Fruit fly (Drosophila melanogaster) whole organism: ENCODE measurements around the gene CG7920.

Experiments
- CG8478 ChIP-seq: fragments of >200 bp; optimal IDR thresholded peaks from 2 replicates; lab custom pipeline; 2018; ENCODE audit warnings: inconsistent platforms
- Dll ChIP-seq: fragments of >200 bp; optimal IDR thresholded peaks from 2 replicates; lab custom pipeline; 2017
- EcR ChIP-seq, 2 experiments: fragments of >200 bp; optimal IDR thresholded peaks; 2 replicates each; lab custom pipeline; 2017; ENCODE audit warnings: missing biosample characterization in 2 of 2, missing genetic modification characterization in 2 of 2, missing genetic modification reagents in 2 of 2
- pan ChIP-seq: fragments of >200 bp; optimal IDR thresholded peaks from 2 replicates; lab custom pipeline; 2017
- psq ChIP-seq: fragments of >200 bp; optimal IDR thresholded peaks from 2 replicates; lab custom pipeline; 2017
- usp ChIP-seq: fragments of >200 bp; optimal IDR thresholded peaks from 2 replicates; lab custom pipeline; 2017; ENCODE audit warnings: missing biosample characterization, missing genetic modification characterization, mixed read lengths

Gene CG7920

DNA sequence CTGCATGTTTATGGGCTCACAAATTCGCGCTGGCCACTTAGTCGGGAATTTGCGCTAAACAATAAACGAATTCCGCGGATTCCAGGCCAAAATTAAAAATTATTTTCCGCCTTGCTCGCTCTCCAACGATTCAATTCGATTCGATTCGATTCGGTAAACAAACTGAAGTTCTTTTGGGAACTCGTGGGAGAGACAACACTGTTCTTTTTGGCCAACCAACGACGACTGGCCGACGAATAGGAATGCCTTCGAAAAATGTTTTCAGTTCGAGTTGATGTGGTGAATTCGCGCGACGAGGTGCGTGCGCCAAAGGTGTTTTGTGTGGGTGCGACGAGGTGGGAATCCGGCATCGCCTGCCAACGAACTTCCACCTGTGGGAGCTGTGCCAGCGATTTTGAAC lies 36.8 kb upstream of the CG7920 start, which contains the start of gene CG15528:
CG15528 (minus strand) TSS at position 180 of the 400 bp plus-strand sequence.
- no peak for TF ChIP-seq CG8478 (lab: Kevin White, UChicago)
- no peak for TF ChIP-seq usp
- TF ChIP-seq psq (lab: Kevin White, UChicago), result no peak
- TF ChIP-seq EcR (GFP tag; optimal IDR thresholded peaks at IDR 0.05; lab: Kevin White, UChicago), result no peak
- no peak for TF ChIP-seq Dll (lab: Kevin White, UChicago)
- no peak for TF ChIP-seq pan (lab: Kevin White, UChicago)

DNA sequence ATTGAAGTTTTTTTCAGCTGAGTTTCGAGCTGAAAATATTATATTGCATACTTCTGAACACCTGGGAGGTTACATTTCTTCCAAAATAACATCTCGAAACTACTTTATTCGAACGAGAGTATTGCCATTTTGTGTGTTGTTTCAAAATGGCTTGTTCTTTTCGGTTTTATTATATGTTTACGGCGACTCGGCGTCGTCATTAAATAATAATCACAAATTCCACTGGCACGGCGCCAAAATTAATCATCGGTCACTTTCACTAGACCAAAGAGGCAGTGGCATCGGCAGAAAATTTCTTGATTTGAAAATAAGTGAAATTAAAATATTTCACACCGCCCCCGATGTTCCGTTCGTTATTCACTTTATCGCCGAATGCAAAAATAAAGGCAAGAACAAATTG lies 35.4 kb upstream of the CG7920 start:
- no peak for TF ChIP-seq EcR (GFP tag; optimal IDR thresholded peaks at IDR 0.05; lab: Kevin White, UChicago)
- no peak for TF ChIP-seq pan (lab: Kevin White, UChicago)
- TF ChIP-seq usp, result no peak
- no peak for TF ChIP-seq Dll (lab: Kevin White, UChicago)
- no peak for TF ChIP-seq psq (lab: Kevin White, UChicago)
- no peak for TF ChIP-seq CG8478 (lab: Kevin White, UChicago)

dm6 chr3R:30046029-30047001 lies 31.2 kb upstream of the CG7920 start, which contains the start of the genes RpL32 and CG7943:
Gene RpL32, minus strand, starts transcription at chr3R:30046161.
Gene CG7943, plus strand, starts transcription at chr3R:30046470.
- TF ChIP-seq EcR (GFP tag; optimal IDR thresholded peaks at IDR 0.05; lab: Kevin White, UChicago) (no peak), CG8478 (lab: Kevin White, UChicago) (no peak), pan (lab: Kevin White, UChicago) (no peak), Dll (lab: Kevin White, UChicago) (no peak), usp (no peak), psq (lab: Kevin White, UChicago) (no peak)

DNA sequence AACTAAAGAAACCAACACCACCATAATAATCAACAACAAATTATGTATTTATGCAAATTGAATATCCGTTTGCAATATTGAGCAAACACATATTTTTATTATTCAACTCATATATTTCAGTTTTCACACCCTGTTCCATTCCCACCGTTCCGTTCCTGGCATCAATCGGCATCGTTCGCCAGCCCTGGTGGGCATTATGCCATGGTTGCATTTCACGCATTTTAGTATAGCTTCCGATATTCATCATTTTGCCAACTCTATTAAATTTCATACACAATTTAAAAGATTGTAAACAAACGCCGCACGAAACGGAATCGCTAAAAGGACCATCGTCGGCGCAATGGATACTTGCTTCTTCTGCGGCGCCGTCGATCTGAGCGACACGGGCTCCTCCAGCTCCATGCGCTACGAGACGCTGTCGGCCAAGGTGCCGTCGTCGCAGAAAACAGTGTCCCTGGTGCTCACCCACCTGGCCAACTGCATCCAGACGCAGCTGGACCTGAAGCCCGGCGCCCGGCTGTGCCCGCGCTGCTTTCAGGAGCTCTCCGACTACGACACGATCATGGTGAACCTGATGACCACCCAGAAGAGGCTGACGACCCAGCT lies 28.2 kb upstream of the CG7920 start, which contains the start of gene Sry-delta:
Sry-delta (plus strand) TSS at position 203 of the 606 bp plus-strand sequence.
- TF ChIP-seq CG8478 (lab: Kevin White, UChicago) (no peak), Dll (lab: Kevin White, UChicago) (no peak), psq (lab: Kevin White, UChicago) (no peak), pan (lab: Kevin White, UChicago) (no peak), EcR (GFP tag; optimal IDR thresholded peaks at IDR 0.05; lab: Kevin White, UChicago) (no peak), usp (no peak)

DNA sequence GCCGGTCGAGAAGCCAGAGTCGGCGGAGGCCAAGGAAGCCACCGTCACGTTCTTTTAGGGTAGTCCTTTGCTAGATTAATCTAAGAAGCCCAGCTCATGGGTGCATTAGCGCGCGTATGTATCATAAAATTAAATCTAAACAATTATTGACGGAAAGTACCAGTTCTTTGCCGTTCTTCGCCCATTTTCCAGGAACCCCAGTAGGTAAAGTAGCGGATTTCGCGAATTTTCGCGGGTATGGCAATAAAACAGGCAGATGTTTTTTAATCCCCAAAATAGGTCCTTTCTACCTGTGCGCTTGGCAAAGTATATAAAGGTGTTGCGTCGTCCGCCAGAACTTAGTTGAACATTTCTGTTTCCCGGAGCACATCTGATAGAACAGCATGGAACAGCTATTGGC lies 25.8 kb upstream of the CG7920 start:
- TF ChIP-seq psq (lab: Kevin White, UChicago) (no peak), Dll (lab: Kevin White, UChicago) (no peak), pan (lab: Kevin White, UChicago) (no peak), CG8478 (lab: Kevin White, UChicago) (no peak), EcR (GFP tag; optimal IDR thresholded peaks at IDR 0.05; lab: Kevin White, UChicago) (no peak), usp (no peak)

- no peak for TF ChIP-seq CG8478 (lab: Kevin White, UChicago)
- no peak for TF ChIP-seq EcR (GFP tag; optimal IDR thresholded peaks at IDR 0.05; lab: Kevin White, UChicago)
- no peak for TF ChIP-seq pan (lab: Kevin White, UChicago)
- TF ChIP-seq Dll (lab: Kevin White, UChicago), result no peak
- no peak for TF ChIP-seq psq (lab: Kevin White, UChicago)
- TF ChIP-seq usp, result no peak
Measured at dm6 chr3R:30039494-30039893, 24.4 kb upstream of the CG7920 start, which contains the start of the genes janA, Sry-alpha and Sry-beta. Gene janA, minus strand, starts transcription at chr3R:30039533. Gene Sry-alpha, plus strand, starts transcription at chr3R:30039719. Gene Sry-beta, plus strand, starts transcription at chr3R:30039719.

DNA sequence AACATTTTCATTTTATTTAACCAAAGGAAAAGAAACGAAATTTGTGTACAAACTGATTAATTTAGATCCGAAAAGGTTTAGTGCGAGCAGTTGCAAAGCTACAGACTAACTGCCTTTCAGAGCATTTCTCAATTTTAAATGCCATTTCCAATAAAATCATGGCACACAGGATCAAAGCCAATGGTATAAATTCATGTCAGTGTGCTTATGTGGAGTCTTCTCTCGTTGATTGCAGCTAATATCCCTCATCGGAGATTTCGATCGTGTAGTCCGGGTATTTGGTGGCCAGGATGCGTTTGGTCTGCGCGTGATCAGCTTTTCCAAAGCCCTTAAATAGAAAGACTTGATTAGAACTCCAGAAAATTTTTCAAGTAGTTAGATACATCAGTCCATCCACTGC lies 23.5 kb upstream of the CG7920 start, which contains the start of gene janB:
janB (minus strand) TSS at position 101 of the 400 bp plus-strand sequence.
- no peak for TF ChIP-seq usp
- TF ChIP-seq Dll (lab: Kevin White, UChicago), result no peak
- no peak for TF ChIP-seq psq (lab: Kevin White, UChicago)

DNA sequence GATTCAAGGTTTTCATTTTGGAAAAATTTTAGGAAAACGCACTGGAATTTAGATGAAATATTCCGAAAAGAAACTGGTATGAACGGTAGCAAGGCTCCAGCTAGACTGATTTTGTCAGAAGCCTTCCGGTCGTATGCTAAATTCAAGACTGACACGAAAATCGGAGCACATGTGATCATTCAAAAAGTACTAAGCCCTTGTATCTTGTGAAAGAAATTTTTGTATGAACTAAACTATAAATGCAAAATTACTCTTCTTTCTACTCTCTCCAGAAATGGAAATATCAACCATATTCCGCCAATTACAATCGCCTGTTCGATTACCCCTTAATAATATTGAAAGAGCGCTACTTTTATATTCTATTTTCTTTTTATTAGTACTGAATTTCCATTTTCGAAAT lies 22.5 kb upstream of the CG7920 start, which contains the start of gene ocn:
ocn (minus strand) TSS at position 101 of the 400 bp plus-strand sequence.
- TF ChIP-seq CG8478 (lab: Kevin White, UChicago) (no peak), Dll (lab: Kevin White, UChicago) (no peak), psq (lab: Kevin White, UChicago) (no peak), pan (lab: Kevin White, UChicago) (no peak), EcR (GFP tag; optimal IDR thresholded peaks at IDR 0.05; lab: Kevin White, UChicago) (no peak), usp (no peak)

dm6 chr3R:30036609-30037008 lies 21.5 kb upstream of the CG7920 start, which contains the start of gene ZIPIC:
Gene ZIPIC, minus strand, starts transcription at chr3R:30036870.
- TF ChIP-seq usp (no peak), Dll (lab: Kevin White, UChicago) (no peak), EcR (GFP tag; optimal IDR thresholded peaks at IDR 0.05; lab: Kevin White, UChicago) (no peak), pan (lab: Kevin White, UChicago) (no peak), psq (lab: Kevin White, UChicago) (no peak), CG8478 (lab: Kevin White, UChicago) (no peak)

dm6 chr3R:30032281-30032680 lies 17.2 kb upstream of the CG7920 start:
- TF ChIP-seq usp (no peak), Dll (lab: Kevin White, UChicago) (no peak), psq (lab: Kevin White, UChicago) (no peak), EcR (GFP tag; optimal IDR thresholded peaks at IDR 0.05; lab: Kevin White, UChicago) (no peak), CG8478 (lab: Kevin White, UChicago) (no peak), pan (lab: Kevin White, UChicago) (no peak)

DNA sequence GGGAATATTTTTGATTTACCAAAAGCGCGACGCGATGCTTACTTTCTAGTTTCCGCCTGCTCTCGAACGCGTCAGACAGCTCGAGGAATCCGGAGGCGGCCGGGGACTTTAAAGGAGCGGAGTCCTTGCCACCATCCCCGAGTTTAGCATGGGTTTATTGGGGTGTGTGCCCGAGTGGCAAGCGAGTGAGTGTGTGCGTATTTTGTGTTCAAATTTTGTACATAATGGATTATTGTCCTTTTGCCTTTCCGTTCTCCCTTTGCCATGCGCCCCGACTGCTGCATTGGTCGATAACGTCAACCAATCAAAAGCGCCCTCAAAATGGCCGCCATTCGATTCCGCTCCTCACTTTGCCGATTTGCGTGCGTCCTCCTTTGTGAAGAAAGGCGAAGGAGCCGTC lies 15.0 kb upstream of the CG7920 start:
- TF ChIP-seq CG8478 (lab: Kevin White, UChicago) (no peak), pan (lab: Kevin White, UChicago) (no peak), EcR (GFP tag; optimal IDR thresholded peaks at IDR 0.05; lab: Kevin White, UChicago) (no peak), Dll (lab: Kevin White, UChicago) (no peak), psq (lab: Kevin White, UChicago) (no peak), usp (no peak)
